Fruit fly (Drosophila melanogaster) whole organism, embryonic: ENCODE measurements around the gene Rab35.
"Not testable (repeated sequence)": the region's sequence is repeated elsewhere in the genome, so short reads cannot be mapped to it uniquely, and the experiment has no call there.

ENCODE experiments used
- Abd-B ChIP-seq: fragments of 200-800 bp; sonication (Bioruptor generic); optimal IDR thresholded peaks from 2 replicates; lab custom pipeline; 2018; ENCODE audit warnings: missing biosample characterization, mild to moderate bottlenecking, missing genetic modification characterization, moderate library complexity
- C15 ChIP-seq: fragments of 200-800 bp; sonication (Bioruptor generic); IDR thresholded peaks from 3 replicates; pipeline ENCODE4 v1.3.6; 2022; ENCODE audit warnings: missing biosample characterization, missing genetic modification characterization
- CG10959 ChIP-seq: fragments of 200-800 bp; sonication (Bioruptor generic); IDR thresholded peaks from 2 replicates; pipeline ENCODE4 v1.3.6; 2022; ENCODE audit warnings: missing biosample characterization, missing genetic modification characterization
- CG11085 ChIP-seq: fragments of 200-800 bp; sonication (Bioruptor generic); IDR thresholded peaks from 2 replicates; pipeline ENCODE4 v1.3.6; 2022; ENCODE audit warnings: missing biosample characterization, missing genetic modification characterization
- CG12219 ChIP-seq: fragments of 200-800 bp; sonication (Bioruptor generic); optimal IDR thresholded peaks from 3 replicates; lab custom pipeline; 2018; ENCODE audit warnings: missing biosample characterization, mild to moderate bottlenecking, missing genetic modification characterization
- CG1647 ChIP-seq: fragments of 200-800 bp; sonication (Bioruptor generic); optimal IDR thresholded peaks from 3 replicates; lab custom pipeline; 2016; ENCODE audit warnings: missing biosample characterization, missing genetic modification characterization
- CG2889 ChIP-seq: fragments of 200-800 bp; sonication (Bioruptor generic); IDR thresholded peaks from 3 replicates; pipeline ENCODE4 v1.3.6; 2022; ENCODE audit warnings: missing biosample characterization, missing genetic modification characterization
- CG30403 ChIP-seq: fragments of 200-800 bp; sonication (Bioruptor generic); optimal IDR thresholded peaks from 3 replicates; lab custom pipeline; 2016; ENCODE audit warnings: missing biosample characterization, missing genetic modification characterization
- CG3995 ChIP-seq: fragments of 200-800 bp; sonication (Bioruptor generic); optimal IDR thresholded peaks from 3 replicates; lab custom pipeline; 2016; ENCODE audit warnings: missing biosample characterization, missing genetic modification characterization
- CG7928 ChIP-seq: fragments of 200-800 bp; sonication (Bioruptor generic); optimal IDR thresholded peaks from 2 replicates; lab custom pipeline; 2017; ENCODE audit warnings: missing biosample characterization, mild to moderate bottlenecking, missing genetic modification characterization
- CG7963 ChIP-seq: fragments of 200-800 bp; sonication (Bioruptor generic); IDR thresholded peaks from 3 replicates; pipeline ENCODE4 v1.3.6; 2022; ENCODE audit warnings: missing biosample characterization, missing genetic modification characterization; ENCODE audit not compliant: partially characterized antibody
- Drgx ChIP-seq: fragments of 200-800 bp; sonication (Bioruptor generic); IDR thresholded peaks from 2 replicates; pipeline ENCODE4 v1.3.6; 2022; ENCODE audit warnings: missing biosample characterization, missing genetic modification characterization
- Fer3 ChIP-seq: fragments of 200-800 bp; sonication (Bioruptor generic); optimal IDR thresholded peaks from 2 replicates; lab custom pipeline; 2018; ENCODE audit warnings: missing biosample characterization, mild to moderate bottlenecking, missing genetic modification characterization, moderate library complexity
- HmgZ ChIP-seq: fragments of 200-800 bp; sonication (Bioruptor generic); optimal IDR thresholded peaks from 2 replicates; lab custom pipeline; 2018; ENCODE audit warnings: missing biosample characterization, mild to moderate bottlenecking, missing genetic modification characterization
- Neu2 ChIP-seq: fragments of 200-800 bp; sonication (Bioruptor generic); optimal IDR thresholded peaks from 3 replicates; lab custom pipeline; 2016; ENCODE audit warnings: missing biosample characterization, missing genetic modification characterization, borderline replicate concordance
- Nf-YB ChIP-seq: fragments of 200-800 bp; sonication (Bioruptor generic); optimal IDR thresholded peaks from 3 replicates; lab custom pipeline; 2019; ENCODE audit warnings: missing biosample characterization, mild to moderate bottlenecking, missing genetic modification characterization, moderate library complexity
- Ssrp ChIP-seq: fragments of 200-800 bp; sonication (Bioruptor generic); optimal IDR thresholded peaks from 2 replicates; lab custom pipeline; 2018; ENCODE audit warnings: missing biosample characterization, mild to moderate bottlenecking, missing genetic modification characterization, moderate library complexity
- Xrp1 ChIP-seq: fragments of 200-800 bp; sonication (Bioruptor generic); IDR thresholded peaks from 2 replicates; pipeline ENCODE4 v1.3.6; 2022; ENCODE audit warnings: missing biosample characterization, missing genetic modification characterization
- abd-A ChIP-seq: fragments of 200-800 bp; sonication (Bioruptor generic); optimal IDR thresholded peaks from 3 replicates; lab custom pipeline; 2019; ENCODE audit warnings: missing biosample characterization, mild to moderate bottlenecking, missing genetic modification characterization, moderate library complexity
- bsh ChIP-seq, 2 experiments: fragments of 200-800 bp; sonication (Bioruptor generic); optimal IDR thresholded peaks; 2 replicates each; lab custom pipeline; 2017 to 2018; ENCODE audit warnings: mild to moderate bottlenecking in 2 of 2, missing biosample characterization in 2 of 2, missing genetic modification characterization in 2 of 2, moderate library complexity in 1 of 2
- cg ChIP-seq: fragments of 200-800 bp; sonication (Bioruptor generic); optimal IDR thresholded peaks from 3 replicates; lab custom pipeline; 2019; ENCODE audit warnings: missing biosample characterization, mild to moderate bottlenecking, missing genetic modification characterization, moderate library complexity
- danr ChIP-seq: fragments of 200-800 bp; sonication (Bioruptor generic); IDR thresholded peaks from 2 replicates; pipeline ENCODE4 v1.3.6; 2022; ENCODE audit warnings: missing biosample characterization, missing genetic modification characterization
- dimm ChIP-seq: fragments of 200-800 bp; sonication (Bioruptor generic); IDR thresholded peaks from 2 replicates; pipeline ENCODE4 v1.3.6; 2022; ENCODE audit warnings: missing biosample characterization, missing genetic modification characterization
- fru ChIP-seq: fragments of >200 bp; optimal IDR thresholded peaks from 2 replicates; lab custom pipeline; 2017
- gro ChIP-seq: fragments of 200-800 bp; sonication (Bioruptor generic); optimal IDR thresholded peaks from 2 replicates; lab custom pipeline; 2016; ENCODE audit warnings: missing biosample characterization, missing genetic modification characterization
- inv ChIP-seq: fragments of 200-800 bp; sonication (Bioruptor generic); IDR thresholded peaks from 2 replicates; pipeline ENCODE4 v1.3.6; 2022; ENCODE audit warnings: missing biosample characterization, missing genetic modification characterization; ENCODE audit not compliant: partially characterized antibody
- kay ChIP-seq: fragments of 200-800 bp; sonication (Bioruptor generic); optimal IDR thresholded peaks from 2 replicates; lab custom pipeline; 2016; ENCODE audit warnings: missing biosample characterization, missing genetic modification characterization
- mam ChIP-seq: fragments of 200-800 bp; sonication (Bioruptor generic); optimal IDR thresholded peaks from 3 replicates; lab custom pipeline; 2016; ENCODE audit warnings: missing biosample characterization, missing genetic modification characterization
- onecut ChIP-seq: fragments of 200-800 bp; sonication (Bioruptor generic); IDR thresholded peaks from 2 replicates; pipeline ENCODE4 v1.3.6; 2022; ENCODE audit warnings: missing biosample characterization, missing genetic modification characterization
- prd ChIP-seq, 3 experiments: fragments of >200 bp in 2 of 3; fragments of 200-800 bp in 1 of 3; sonication (Bioruptor generic) in 1 of 3; optimal IDR thresholded peaks in 2 of 3; IDR thresholded peaks in 1 of 3; 2 replicates in 2 of 3; 3 replicates in 1 of 3; pipeline versions ENCODE4 v1.3.6 to Lab custom; 2017 to 2022; ENCODE audit warnings: missing biosample characterization in 1 of 3, missing genetic modification characterization in 1 of 3
- sima ChIP-seq: fragments of 200-800 bp; sonication (Bioruptor generic); optimal IDR thresholded peaks from 2 replicates; lab custom pipeline; 2016; ENCODE audit warnings: missing biosample characterization, missing genetic modification characterization
- sna ChIP-seq: fragments of 200-800 bp; sonication (Bioruptor generic); IDR thresholded peaks from 2 replicates; pipeline ENCODE4 v1.3.6; 2022; ENCODE audit warnings: missing biosample characterization, missing genetic modification characterization; ENCODE audit not compliant: partially characterized antibody
- trh ChIP-seq: fragments of 200-800 bp; sonication (Bioruptor generic); optimal IDR thresholded peaks from 2 replicates; lab custom pipeline; 2016; ENCODE audit warnings: missing biosample characterization, missing genetic modification characterization
- vvl ChIP-seq: fragments of 200-800 bp; sonication (Bioruptor generic); IDR thresholded peaks from 2 replicates; pipeline ENCODE4 v1.3.6; 2022; ENCODE audit warnings: missing biosample characterization, missing genetic modification characterization

Rab35 gene

dm6 chrX:20159679-20160140 lies at the start of gene Rab35 (continued):
- TF ChIP-seq CG11085 (no peak), gro (no peak), onecut (no peak), cg (GFP tag; lab: Kevin White, UChicago) (peak; percentile 68), kay (GFP tag; lab: Kevin White, UChicago) (no peak), CG7928 (GFP tag; lab: Kevin White, UChicago) (no peak), Abd-B (GFP tag; lab: Kevin White, UChicago) (peak; percentile 3), trh (no peak), Ssrp (tag; lab: Kevin White, UChicago) (no peak), Drgx (no peak), mam (GFP tag; lab: Kevin White, UChicago) (peak; percentile 37), dimm (no peak), CG3995 (peak; percentile 24), HmgZ (tag; lab: Kevin White, UChicago) (peak; percentile 40), C15 (no peak), sna (GFP tag; lab: Robert Waterston, UW) (peak; percentile 93), CG7963 (GFP tag; lab: Robert Waterston, UW) (peak; percentile 86), CG1647 (GFP tag; lab: Kevin White, UChicago) (no peak), danr (no peak), vvl (GFP tag; lab: Robert Waterston, UW) (peak; percentile 34; the same call in 1 of the 2 replicates), CG10959 (GFP tag; lab: Robert Waterston, UW) (no peak), Xrp1 (GFP tag; lab: Robert Waterston, UW) (0 out of 2 replicates have a peak, but pooled peaks have one; percentile 10)

- not testable (repeated sequence) for TF ChIP-seq Fer3; CG2889; inv (GFP tag; lab: Robert Waterston, UW)
Observed at dm6 chrX:20201833-20202232, 42.2 kb upstream of the Rab35 start, which contains the start of gene SdicA. TSS of gene SdicA (minus strand) at chrX:20201933.

- not testable (repeated sequence) for TF ChIP-seq CG30403 (GFP tag; lab: Kevin White, UChicago); sima; Nf-YB (GFP tag; lab: Kevin White, UChicago)
Observed at dm6 chrX:20194127-20194526, 34.5 kb upstream of the Rab35 start, which contains the start of gene Sdic3. TSS of gene Sdic3 (minus strand) at chrX:20194227.

dm6 chrX:20186387-20186786 lies 26.7 kb upstream of the Rab35 start, which contains the start of gene Sdic2:
TSS of gene Sdic2 (minus strand) at chrX:20186487.
- not testable (repeated sequence) for TF ChIP-seq CG12219 (GFP tag; lab: Kevin White, UChicago); bsh (GFP tag; optimal IDR thresholded peaks at IDR 0.05; lab: Kevin White, UChicago); prd (optimal IDR thresholded peaks at IDR 0.05; lab: Kevin White, UChicago); prd (GFP tag; IDR thresholded peaks at IDR 0.05; lab: Robert Waterston, UW)

dm6 chrX:20178538-20178937 lies 18.9 kb upstream of the Rab35 start, which contains the start of gene Sdic1:
TSS of gene Sdic1 (minus strand) at chrX:20178638.
- not testable (repeated sequence) for TF ChIP-seq fru (lab: Kevin White, UChicago); Neu2 (GFP tag; lab: Kevin White, UChicago); abd-A (tag; lab: Kevin White, UChicago)
